Worm (Caenorhabditis elegans): ENCODE measurements around the gene lips-2.
"Not testable (repeated sequence)": the region's sequence is repeated elsewhere in the genome, so short reads cannot be mapped to it uniquely, and the experiment has no call there.

DNA sequence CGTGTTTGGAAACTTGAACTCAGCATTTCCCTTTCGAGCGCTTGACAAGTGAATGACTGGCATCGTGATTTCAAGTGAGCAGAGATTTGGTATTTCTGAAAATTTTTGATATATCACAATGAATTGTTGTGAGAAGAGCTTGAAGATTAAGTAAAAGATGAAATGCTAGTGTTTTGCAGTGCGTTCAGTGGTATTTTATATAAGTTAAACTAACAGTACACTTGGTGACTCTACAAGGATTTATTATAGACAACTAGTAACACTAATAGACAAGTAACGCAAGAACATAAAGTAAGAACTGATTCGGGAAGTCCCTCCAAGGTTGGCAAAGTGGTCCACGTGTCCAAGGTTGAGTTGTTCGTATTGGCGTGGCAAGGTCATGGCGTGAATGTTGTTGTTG is 17.2 kb downstream of the lips-2 start, which contains the start of gene dot-1.3:
- not testable (repeated sequence) for TF ChIP-seq flt-1 (GFP tag; IDR thresholded peaks at IDR 0.05); hmg-4 (GFP tag; optimal IDR thresholded peaks at IDR 0.05); tbx-37 (GFP tag; conservative IDR thresholded peaks at IDR 0.05); pes-1 (GFP tag; IDR thresholded peaks at IDR 0.05); tra-4 (tag; optimal IDR thresholded peaks at IDR 0.05); ets-7 (tag; optimal IDR thresholded peaks at IDR 0.05); ceh-13 (GFP tag; optimal IDR thresholded peaks at IDR 0.05); ama-1 (optimal IDR thresholded peaks at IDR 0.05); hmbx-1 (tag; optimal IDR thresholded peaks at IDR 0.05); aly-1 (tag; optimal IDR thresholded peaks at IDR 0.05); hnd-1 (tag; optimal IDR thresholded peaks at IDR 0.05); sea-1 (GFP tag; conservative IDR thresholded peaks at IDR 0.05)
